Fruit fly (Drosophila melanogaster) whole organism, embryonic: ENCODE data around the gene esg.
A peak's percentile ranks its signal among the peaks of the same experiment; 100 is the strongest.

ENCODE experiments used
- Aef1 ChIP-seq: fragments of 200-800 bp; sonication (Bioruptor generic); IDR thresholded peaks from 3 replicates; pipeline ENCODE4 v1.3.6; 2022; ENCODE audit warnings: missing biosample characterization, missing genetic modification characterization
- CG10209 ChIP-seq: fragments of 200-800 bp; sonication (Bioruptor generic); optimal IDR thresholded peaks from 3 replicates; lab custom pipeline; 2017; ENCODE audit warnings: missing biosample characterization, mild to moderate bottlenecking, missing genetic modification characterization, missing genetic modification reagents
- CG10267 ChIP-seq: fragments of 200-800 bp; sonication (Bioruptor generic); optimal IDR thresholded peaks from 2 replicates; lab custom pipeline; 2018; ENCODE audit warnings: missing biosample characterization, mild to moderate bottlenecking, missing genetic modification characterization, moderate library complexity
- CG12299 ChIP-seq: fragments of 200-800 bp; sonication (Bioruptor generic); optimal IDR thresholded peaks from 2 replicates; lab custom pipeline; 2018; ENCODE audit warnings: missing biosample characterization, mild to moderate bottlenecking, missing genetic modification characterization
- CG1233 ChIP-seq: fragments of 200-800 bp; sonication (Bioruptor generic); optimal IDR thresholded peaks from 4 replicates; lab custom pipeline; 2018; ENCODE audit warnings: missing biosample characterization, mild to moderate bottlenecking, missing genetic modification characterization
- CG13287 ChIP-seq: fragments of 200-800 bp; sonication (Bioruptor generic); IDR thresholded peaks from 2 replicates; pipeline ENCODE4 v1.3.6; 2022; ENCODE audit warnings: missing biosample characterization, missing genetic modification characterization; ENCODE audit not compliant: partially characterized antibody
- CG14710 ChIP-seq: fragments of 200-800 bp; sonication (Bioruptor generic); optimal IDR thresholded peaks from 3 replicates; lab custom pipeline; 2019; ENCODE audit warnings: missing biosample characterization, mild to moderate bottlenecking, missing genetic modification characterization, moderate library complexity
- CG15696 ChIP-seq: fragments of 200-800 bp; sonication (Bioruptor generic); optimal IDR thresholded peaks from 2 replicates; lab custom pipeline; 2019; ENCODE audit warnings: missing biosample characterization, mild to moderate bottlenecking, missing genetic modification characterization, moderate library complexity
- CG1603 ChIP-seq: fragments of 200-800 bp; sonication (Bioruptor generic); optimal IDR thresholded peaks from 2 replicates; lab custom pipeline; 2019; ENCODE audit warnings: missing biosample characterization, mild to moderate bottlenecking, missing genetic modification characterization, moderate library complexity
- CG17568 ChIP-seq: fragments of 200-800 bp; sonication (Bioruptor generic); optimal IDR thresholded peaks from 2 replicates; lab custom pipeline; 2018; ENCODE audit warnings: missing biosample characterization, mild to moderate bottlenecking, missing genetic modification characterization, moderate library complexity
- CG18262 ChIP-seq: fragments of 200-800 bp; optimal IDR thresholded peaks from 3 replicates; lab custom pipeline; 2019; ENCODE audit warnings: missing biosample characterization, mild to moderate bottlenecking, missing genetic modification characterization, moderate library complexity
- CG2202 ChIP-seq: fragments of 200-800 bp; sonication (Bioruptor generic); optimal IDR thresholded peaks from 2 replicates; lab custom pipeline; 2018; ENCODE audit warnings: missing biosample characterization, mild to moderate bottlenecking, missing genetic modification characterization
- CG33557 ChIP-seq: fragments of 200-800 bp; sonication (Bioruptor generic); optimal IDR thresholded peaks from 2 replicates; lab custom pipeline; 2019; ENCODE audit warnings: missing biosample characterization, mild to moderate bottlenecking, missing genetic modification characterization, moderate library complexity
- CG3726 ChIP-seq: fragments of 200-800 bp; sonication (Bioruptor generic); IDR thresholded peaks from 3 replicates; pipeline ENCODE4, ENCODE4 v1.3.6; 2022; ENCODE audit warnings: missing biosample characterization, missing genetic modification characterization
- CG7271 ChIP-seq: fragments of 200-800 bp; sonication (Bioruptor generic); optimal IDR thresholded peaks from 2 replicates; lab custom pipeline; 2018; ENCODE audit warnings: missing biosample characterization, mild to moderate bottlenecking, missing genetic modification characterization, moderate library complexity
- CG8089 ChIP-seq: fragments of 200-800 bp; sonication (Bioruptor generic); optimal IDR thresholded peaks from 3 replicates; lab custom pipeline; 2016; ENCODE audit warnings: missing biosample characterization, missing genetic modification characterization
- CG8388 ChIP-seq: fragments of 200-800 bp; sonication (Bioruptor generic); optimal IDR thresholded peaks from 2 replicates; lab custom pipeline; 2019; ENCODE audit warnings: missing biosample characterization, mild to moderate bottlenecking, missing genetic modification characterization, moderate library complexity
- CHES-1-like ChIP-seq: fragments of 200-800 bp; sonication (Bioruptor generic); optimal IDR thresholded peaks from 2 replicates; lab custom pipeline; 2016; ENCODE audit warnings: missing biosample characterization, missing genetic modification characterization
- D ChIP-seq, 2 experiments: fragments of 200-800 bp in 1 of 2; fragments of >200 bp in 1 of 2; sonication (Bioruptor generic) in 1 of 2; optimal IDR thresholded peaks; 2 replicates in 1 of 2; 3 replicates in 1 of 2; lab custom pipeline; 2017; ENCODE audit warnings: mild to moderate bottlenecking in 1 of 2, missing biosample characterization in 1 of 2, missing genetic modification characterization in 1 of 2, missing genetic modification reagents in 1 of 2
- ERR ChIP-seq: fragments of 200-800 bp; sonication (Bioruptor generic); optimal IDR thresholded peaks from 2 replicates; lab custom pipeline; 2016; ENCODE audit warnings: missing biosample characterization, missing genetic modification characterization
- HHEX ChIP-seq: fragments of 200-800 bp; sonication (Bioruptor generic); optimal IDR thresholded peaks from 3 replicates; lab custom pipeline; 2017; ENCODE audit warnings: missing biosample characterization, mild to moderate bottlenecking, missing genetic modification characterization, missing genetic modification reagents
- HmgZ ChIP-seq: fragments of 200-800 bp; sonication (Bioruptor generic); optimal IDR thresholded peaks from 2 replicates; lab custom pipeline; 2018; ENCODE audit warnings: missing biosample characterization, mild to moderate bottlenecking, missing genetic modification characterization
- Kr ChIP-seq: fragments of 200-800 bp; sonication (Bioruptor generic); optimal IDR thresholded peaks from 2 replicates; lab custom pipeline; 2017; ENCODE audit warnings: missing biosample characterization, mild to moderate bottlenecking, missing genetic modification characterization
- Nf-YB ChIP-seq: fragments of 200-800 bp; sonication (Bioruptor generic); optimal IDR thresholded peaks from 3 replicates; lab custom pipeline; 2019; ENCODE audit warnings: missing biosample characterization, mild to moderate bottlenecking, missing genetic modification characterization, moderate library complexity
- NfI ChIP-seq: fragments of 200-800 bp; sonication (Bioruptor generic); optimal IDR thresholded peaks from 3 replicates; lab custom pipeline; 2018; ENCODE audit warnings: missing biosample characterization, mild to moderate bottlenecking, missing genetic modification characterization, moderate library complexity
- Stat92E ChIP-seq, 3 experiments: fragments of >200 bp in 2 of 3; fragments of 200-800 bp in 1 of 3; sonication (Bioruptor generic) in 1 of 3; optimal IDR thresholded peaks; 2 replicates each; lab custom pipeline; 2017 to 2019; ENCODE audit warnings: missing biosample characterization in 3 of 3, missing genetic modification characterization in 3 of 3, mild to moderate bottlenecking in 1 of 3, moderate library complexity in 1 of 3
- ac ChIP-seq: fragments of 200-800 bp; sonication (Bioruptor generic); optimal IDR thresholded peaks from 3 replicates; lab custom pipeline; 2017; ENCODE audit warnings: missing biosample characterization, mild to moderate bottlenecking, missing genetic modification characterization
- br ChIP-seq: fragments of >200 bp; optimal IDR thresholded peaks from 2 replicates; lab custom pipeline; 2017
- cad ChIP-seq: fragments of >200 bp; optimal IDR thresholded peaks from 2 replicates; lab custom pipeline; 2017; ENCODE audit warnings: missing biosample characterization, missing genetic modification characterization
- ems ChIP-seq: fragments of 200-800 bp; sonication (Bioruptor generic); optimal IDR thresholded peaks from 3 replicates; lab custom pipeline; 2016; ENCODE audit warnings: missing biosample characterization, missing genetic modification characterization
- fd102C ChIP-seq: fragments of 200-800 bp; sonication (Bioruptor generic); optimal IDR thresholded peaks from 2 replicates; lab custom pipeline; 2018; ENCODE audit warnings: missing biosample characterization, mild to moderate bottlenecking, missing genetic modification characterization, moderate library complexity
- gem ChIP-seq: fragments of 200-800 bp; sonication (Bioruptor generic); optimal IDR thresholded peaks from 2 replicates; lab custom pipeline; 2019; ENCODE audit warnings: missing biosample characterization, mild to moderate bottlenecking, missing genetic modification characterization, moderate library complexity
- gsb-n ChIP-seq: fragments of 200-800 bp; sonication (Bioruptor generic); optimal IDR thresholded peaks from 3 replicates; lab custom pipeline; 2018; ENCODE audit warnings: missing biosample characterization, mild to moderate bottlenecking, missing genetic modification characterization
- kni ChIP-seq: fragments of 200-800 bp; sonication (Bioruptor generic); optimal IDR thresholded peaks from 3 replicates; lab custom pipeline; 2017; ENCODE audit warnings: mild to moderate bottlenecking, missing biosample characterization, missing genetic modification reagents, missing genetic modification characterization
- lola ChIP-seq, 3 experiments: fragments of >200 bp in 2 of 3; fragments of 200-800 bp in 1 of 3; sonication (Bioruptor generic) in 1 of 3; optimal IDR thresholded peaks; 2 replicates each; lab custom pipeline; 2017 to 2019; ENCODE audit warnings: missing biosample characterization in 3 of 3, missing genetic modification characterization in 3 of 3, mild to moderate bottlenecking in 1 of 3, moderate library complexity in 1 of 3
- mirr ChIP-seq: fragments of 200-800 bp; sonication (Bioruptor generic); optimal IDR thresholded peaks from 3 replicates; lab custom pipeline; 2018; ENCODE audit warnings: missing biosample characterization, mild to moderate bottlenecking, missing genetic modification characterization
- sc ChIP-seq, 3 experiments: fragments of >200 bp in 2 of 3; fragments of 200-800 bp in 1 of 3; sonication (Bioruptor generic) in 1 of 3; optimal IDR thresholded peaks; 2 replicates in 2 of 3; 3 replicates in 1 of 3; lab custom pipeline; 2017; ENCODE audit warnings: mild to moderate bottlenecking in 1 of 3, missing biosample characterization in 1 of 3, missing genetic modification characterization in 1 of 3, missing genetic modification reagents in 1 of 3
- sqz ChIP-seq: fragments of 200-800 bp; sonication (Bioruptor generic); optimal IDR thresholded peaks from 3 replicates; lab custom pipeline; 2018; ENCODE audit warnings: missing biosample characterization, mild to moderate bottlenecking, missing genetic modification characterization
- tna ChIP-seq: fragments of 200-800 bp; sonication (Bioruptor generic); IDR thresholded peaks from 2 replicates; pipeline ENCODE4 v1.3.6; 2022; ENCODE audit warnings: missing biosample characterization, missing genetic modification characterization; ENCODE audit not compliant: partially characterized antibody
- twi ChIP-seq: fragments of 200-800 bp; optimal IDR thresholded peaks from 2 replicates; lab custom pipeline; 2019; ENCODE audit warnings: missing biosample characterization, mild to moderate bottlenecking, missing genetic modification characterization, moderate library complexity
- usp ChIP-seq: fragments of >200 bp; optimal IDR thresholded peaks from 2 replicates; lab custom pipeline; 2017; ENCODE audit warnings: missing biosample characterization, missing genetic modification characterization
- wor ChIP-seq: fragments of 200-800 bp; sonication (Bioruptor generic); IDR thresholded peaks from 2 replicates; pipeline ENCODE4 v1.3.6; 2022; ENCODE audit warnings: missing biosample characterization, missing genetic modification characterization
- zen ChIP-seq: fragments of 200-800 bp; sonication (Bioruptor generic); optimal IDR thresholded peaks from 3 replicates; lab custom pipeline; 2018; ENCODE audit warnings: missing biosample characterization, mild to moderate bottlenecking, missing genetic modification characterization, moderate library complexity

esg gene

dm6 chr2L:15324103-15324840 lies 9.4 kb upstream of the esg start (continued):
- TF ChIP-seq CG15696 (tag; lab: Kevin White, UChicago) (peak; percentile 93), gsb-n (tag; lab: Kevin White, UChicago) (peak; percentile 36), CG2202 (tag; lab: Kevin White, UChicago) (peak; percentile 57), wor (GFP tag; lab: Robert Waterston, UW) (no peak), Stat92E (GFP tag; optimal IDR thresholded peaks at IDR 0.05; lab: Kevin White, UChicago) (no peak), Aef1 (GFP tag; lab: Robert Waterston, UW) (no peak), ac (GFP tag; lab: Kevin White, UChicago) (peak; percentile 91), CG1603 (tag; lab: Kevin White, UChicago) (peak; percentile 46), Kr (GFP tag; lab: Kevin White, UChicago) (peak; percentile 85), twi (peak; percentile 15), CG8388 (GFP tag; lab: Kevin White, UChicago) (no peak), CG8089 (GFP tag; lab: Kevin White, UChicago) (no peak), sqz (GFP tag; lab: Kevin White, UChicago) (peak; percentile 5), lola (GFP tag; optimal IDR thresholded peaks at IDR 0.05; lab: Kevin White, UChicago) (peak in 1 of 3 experiments; percentile 44), HHEX (no peak), sc (optimal IDR thresholded peaks at IDR 0.05; lab: Kevin White, UChicago) (no peak), sc (GFP tag; optimal IDR thresholded peaks at IDR 0.05; lab: Kevin White, UChicago) (no peak), zen (tag; lab: Kevin White, UChicago) (peak; percentile 100), CG3726 (GFP tag; lab: Robert Waterston, UW) (no peak), CG17568 (GFP tag; lab: Kevin White, UChicago) (peak; percentile 30), cad (GFP tag; lab: Kevin White, UChicago) (peak; percentile 31), CHES-1-like (GFP tag; lab: Kevin White, UChicago) (no peak), fd102C (GFP tag; lab: Kevin White, UChicago) (peak; percentile 77), br (lab: Kevin White, UChicago) (no peak), D (optimal IDR thresholded peaks at IDR 0.05; lab: Kevin White, UChicago) (peak; percentile 99), D (GFP tag; optimal IDR thresholded peaks at IDR 0.05; lab: Kevin White, UChicago) (no peak), HmgZ (tag; lab: Kevin White, UChicago) (no peak), CG33557 (GFP tag; lab: Kevin White, UChicago) (peak; percentile 72), CG18262 (tag; lab: Kevin White, UChicago) (peak; percentile 28), CG10267 (tag; lab: Kevin White, UChicago) (no peak), CG14710 (peak; percentile 45), CG13287 (GFP tag; lab: Robert Waterston, UW) (no peak), CG1233 (GFP tag; lab: Kevin White, UChicago) (peak; percentile 9), usp (GFP tag; lab: Kevin White, UChicago) (no peak), CG10209 (GFP tag; lab: Kevin White, UChicago) (peak; percentile 27), CG7271 (tag; lab: Kevin White, UChicago) (peak; percentile 4), gem (tag; lab: Kevin White, UChicago) (peak; percentile 36), NfI (GFP tag; lab: Kevin White, UChicago) (no peak), ERR (GFP tag; lab: Kevin White, UChicago) (no peak), ems (GFP tag; lab: Kevin White, UChicago) (no peak), tna (GFP tag; lab: Robert Waterston, UW) (no peak), kni (peak; percentile 42), mirr (GFP tag; lab: Kevin White, UChicago) (no peak), Nf-YB (GFP tag; lab: Kevin White, UChicago) (peak; percentile 41), CG12299 (tag; lab: Kevin White, UChicago) (no peak)
